Worm (Caenorhabditis elegans) whole organism, L4 larva: ENCODE measurements around the gene T11F9.21.

Source experiments
- D1046.2 ChIP-seq: fragments of 200-800 bp; sonication (Bioruptor generic); IDR thresholded peaks from 2 replicates; pipeline ENCODE4 v1.3.6; 2022; ENCODE audit warnings: missing genetic modification characterization, missing compliant biosample characterization
- F10B5.3 ChIP-seq: sonication (generic microtip); optimal IDR thresholded peaks from 2 replicates; lab custom pipeline; 2016; ENCODE audit warnings: mild to moderate bottlenecking, missing genetic modification characterization, missing compliant biosample characterization
- F26F4.8 ChIP-seq: fragments of 200-800 bp; sonication (Bioruptor generic); conservative IDR thresholded peaks from 2 replicates; pipeline ENCODE4 v1.3.6; 2022; ENCODE audit warnings: missing genetic modification characterization, missing compliant biosample characterization
- R02D3.7 ChIP-seq: fragments of 150-350 bp; sonication (generic microtip); optimal IDR thresholded peaks from 3 replicates; lab custom pipeline; 2014; ENCODE audit warnings: missing biosample characterization, missing genetic modification characterization
- T20F7.1 ChIP-seq: fragments of 200-800 bp; sonication (Bioruptor generic); optimal IDR thresholded peaks from 2 replicates; lab custom pipeline; 2018; ENCODE audit warnings: mild to moderate bottlenecking, missing genetic modification characterization, missing compliant biosample characterization
- T26A8.4 ChIP-seq: fragments of 200-800 bp; sonication (Bioruptor generic); IDR thresholded peaks from 2 replicates; pipeline ENCODE4 v1.3.6; 2022; ENCODE audit warnings: missing genetic modification characterization, missing compliant biosample characterization
- Y48G9A.11 ChIP-seq: fragments of 200-800 bp; sonication (Bioruptor generic); IDR thresholded peaks from 2 replicates; pipeline ENCODE4 v1.3.6; 2022; ENCODE audit warnings: missing genetic modification reagents, missing genetic modification characterization, missing compliant biosample characterization
- Y75B8A.6 ChIP-seq: fragments of 200-800 bp; sonication (Bioruptor generic); IDR thresholded peaks from 2 replicates; pipeline ENCODE4 v1.3.6; 2022; ENCODE audit warnings: missing genetic modification reagents, missing genetic modification characterization, missing compliant biosample characterization
- ZK337.2 ChIP-seq: fragments of 200-800 bp; sonication (Bioruptor generic); IDR thresholded peaks from 2 replicates; pipeline ENCODE4 v1.3.6; 2022; ENCODE audit warnings: missing genetic modification reagents, missing genetic modification characterization, missing compliant biosample characterization
- ama-1 ChIP-seq: fragments of 150-350 bp; optimal IDR thresholded peaks from 2 replicates; lab custom pipeline; 2014; ENCODE audit warnings: inconsistent platforms, mixed read lengths
- arid-1 ChIP-seq: fragments of 200-800 bp; sonication (Bioruptor generic); conservative IDR thresholded peaks from 2 replicates; pipeline ENCODE4 v1.3.6; 2022; ENCODE audit warnings: missing genetic modification reagents, missing genetic modification characterization, missing compliant biosample characterization
- ceh-20 ChIP-seq: fragments of 200-800 bp; sonication (Bioruptor generic); IDR thresholded peaks from 2 replicates; pipeline ENCODE4 v1.3.6; 2022; ENCODE audit warnings: missing genetic modification reagents, missing genetic modification characterization, missing compliant biosample characterization
- ces-1 ChIP-seq: fragments of 150-350 bp; sonication (generic microtip); optimal IDR thresholded peaks from 4 replicates; lab custom pipeline; 2014; ENCODE audit warnings: missing biosample characterization, missing genetic modification reagents, missing genetic modification characterization
- daf-19 ChIP-seq: fragments of 200-800 bp; sonication (Bioruptor generic); conservative IDR thresholded peaks from 2 replicates; pipeline ENCODE4 v1.3.6; 2022; ENCODE audit warnings: missing genetic modification characterization, missing compliant biosample characterization
- dmd-6 ChIP-seq: fragments of 200-800 bp; sonication (Bioruptor generic); IDR thresholded peaks from 2 replicates; pipeline ENCODE4 v1.3.6; 2022; ENCODE audit warnings: missing genetic modification reagents, missing genetic modification characterization, missing compliant biosample characterization
- dmd-9 ChIP-seq: fragments of 200-800 bp; sonication (Bioruptor generic); IDR thresholded peaks from 2 replicates; pipeline ENCODE4 v1.3.6; 2022; ENCODE audit warnings: missing genetic modification reagents, missing genetic modification characterization, missing compliant biosample characterization
- dpl-1 ChIP-seq: fragments of 150-350 bp; optimal IDR thresholded peaks from 2 replicates; lab custom pipeline; 2014; ENCODE audit warnings: missing biosample characterization, missing genetic modification reagents, missing genetic modification characterization
- dve-1 ChIP-seq: sonication (generic microtip); optimal IDR thresholded peaks from 2 replicates; lab custom pipeline; 2017; ENCODE audit warnings: antibody characterized with exemption, mild to moderate bottlenecking, missing genetic modification characterization, missing compliant biosample characterization; ENCODE audit not compliant: insufficient read depth
- gei-8 ChIP-seq: fragments of 200-800 bp; sonication (Bioruptor generic); optimal IDR thresholded peaks from 2 replicates; lab custom pipeline; 2018; ENCODE audit warnings: mild to moderate bottlenecking, missing genetic modification characterization, missing compliant biosample characterization
- hif-1 ChIP-seq, 2 experiments: sonication (generic microtip); optimal IDR thresholded peaks; 2 replicates each; lab custom pipeline; 2016 to 2017; ENCODE audit warnings: missing compliant biosample characterization in 2 of 2, missing genetic modification characterization in 2 of 2, missing genetic modification reagents in 2 of 2, missing genotype in 2 of 2, mild to moderate bottlenecking in 1 of 2
- hmg-1.1 ChIP-seq: fragments of 200-800 bp; sonication (Bioruptor generic); IDR thresholded peaks from 2 replicates; pipeline ENCODE4 v1.3.6; 2022; ENCODE audit warnings: missing genetic modification reagents, missing genetic modification characterization, missing compliant biosample characterization
- lim-7 ChIP-seq: fragments of 200-800 bp; sonication (Bioruptor generic); IDR thresholded peaks from 2 replicates; pipeline ENCODE4 v1.3.6; 2022; ENCODE audit warnings: missing genetic modification characterization, missing compliant biosample characterization
- lin-29 ChIP-seq: fragments of 200-800 bp; sonication (Bioruptor generic); IDR thresholded peaks from 2 replicates; pipeline ENCODE4 v1.3.6; 2022; ENCODE audit warnings: missing genetic modification reagents, missing genetic modification characterization, missing compliant biosample characterization
- lin-38 ChIP-seq: fragments of 200-800 bp; sonication (Bioruptor generic); IDR thresholded peaks from 2 replicates; pipeline ENCODE4 v1.3.6; 2022; ENCODE audit warnings: missing genetic modification reagents, missing genetic modification characterization, missing compliant biosample characterization
- lir-3 ChIP-seq: sonication (generic microtip); optimal IDR thresholded peaks from 2 replicates; lab custom pipeline; 2016; ENCODE audit warnings: mild to moderate bottlenecking, missing genetic modification characterization, missing compliant biosample characterization
- madf-5 ChIP-seq, 2 experiments: fragments of 200-800 bp; sonication (Bioruptor generic); IDR thresholded peaks; 2 replicates each; pipeline ENCODE4 v1.3.6; 2022; ENCODE audit warnings: missing compliant biosample characterization in 2 of 2, missing genetic modification characterization in 2 of 2
- madf-9 ChIP-seq: fragments of 200-800 bp; sonication (Bioruptor generic); conservative IDR thresholded peaks from 2 replicates; pipeline ENCODE4 v1.3.6; 2022; ENCODE audit warnings: missing genetic modification reagents, missing genetic modification characterization, missing compliant biosample characterization
- mdt-29 ChIP-seq: fragments of 200-800 bp; sonication (Bioruptor generic); IDR thresholded peaks from 2 replicates; pipeline ENCODE4 v1.3.6; 2022; ENCODE audit warnings: missing genetic modification reagents, missing genetic modification characterization, missing compliant biosample characterization
- pha-4 ChIP-seq, 2 experiments: fragments of 150-350 bp in 1 of 2; fragments of 200-800 bp in 1 of 2; sonication (Bioruptor generic) in 1 of 2; IDR thresholded peaks in 1 of 2; optimal IDR thresholded peaks in 1 of 2; 2 replicates each; pipeline versions ENCODE4 v1.3.6 to Lab custom; 2014 to 2022; ENCODE audit warnings: missing genetic modification characterization in 2 of 2, missing genetic modification reagents in 2 of 2, missing biosample characterization in 1 of 2, missing compliant biosample characterization in 1 of 2
- rbr-2 ChIP-seq: sonication (generic microtip); optimal IDR thresholded peaks from 2 replicates; lab custom pipeline; 2016; ENCODE audit warnings: missing genotype, missing genetic modification characterization, missing compliant biosample characterization
- saeg-2 ChIP-seq: fragments of 200-800 bp; sonication (Bioruptor generic); IDR thresholded peaks from 2 replicates; pipeline ENCODE4 v1.3.6; 2022; ENCODE audit warnings: missing genetic modification reagents, missing genetic modification characterization, missing compliant biosample characterization
- sdz-12 ChIP-seq: fragments of 200-800 bp; sonication (Bioruptor generic); optimal IDR thresholded peaks from 2 replicates; lab custom pipeline; 2018; ENCODE audit warnings: mild to moderate bottlenecking, missing genetic modification characterization, missing compliant biosample characterization
- set-16 ChIP-seq: fragments of 200-800 bp; sonication (Bioruptor generic); IDR thresholded peaks from 2 replicates; pipeline ENCODE4 v1.3.6; 2022; ENCODE audit warnings: missing genetic modification reagents, missing genetic modification characterization, missing compliant biosample characterization
- skn-1 ChIP-seq: fragments of 150-350 bp; optimal IDR thresholded peaks from 2 replicates; lab custom pipeline; 2014; ENCODE audit warnings: missing biosample characterization, missing genetic modification characterization
- snpc-1.2 ChIP-seq: fragments of 200-800 bp; sonication (Bioruptor generic); IDR thresholded peaks from 2 replicates; pipeline ENCODE4 v1.3.6; 2022; ENCODE audit warnings: missing genetic modification reagents, missing genetic modification characterization, missing compliant biosample characterization
- snpc-4 ChIP-seq: fragments of 150-350 bp; optimal IDR thresholded peaks from 2 replicates; lab custom pipeline; 2014; ENCODE audit warnings: missing biosample characterization, missing genetic modification characterization
- tra-1 ChIP-seq: fragments of 200-800 bp; sonication (Bioruptor generic); IDR thresholded peaks from 2 replicates; pipeline ENCODE4 v1.3.6; 2022; ENCODE audit warnings: missing genetic modification reagents, missing genetic modification characterization, missing compliant biosample characterization
- unc-62 ChIP-seq, 3 experiments: fragments of 150-350 bp in 1 of 3; sonication (generic microtip); optimal IDR thresholded peaks in 2 of 3; peaks in 1 of 3; 1 replicate in 1 of 3; 2 replicates in 2 of 3; lab custom pipeline; 2014 to 2017; ENCODE audit warnings: missing biosample characterization in 3 of 3, missing genetic modification characterization in 3 of 3, missing genetic modification reagents in 3 of 3, missing genotype in 1 of 3
- vab-7 ChIP-seq: fragments of 200-800 bp; sonication (Bioruptor generic); IDR thresholded peaks from 2 replicates; pipeline ENCODE4 v1.3.6; 2022; ENCODE audit warnings: missing genetic modification reagents, missing genetic modification characterization, missing compliant biosample characterization
- ztf-7 ChIP-seq: fragments of 150-350 bp; optimal IDR thresholded peaks from 2 replicates; lab custom pipeline; 2014; ENCODE audit warnings: missing biosample characterization, missing genetic modification characterization

The T11F9.21 gene

ce11 chrV:11536667-11537066 is 44.1 kb downstream of the T11F9.21 start:
- TF ChIP-seq Y48G9A.11 (GFP tag; lab: Robert Waterston, UW): no peak
- TF ChIP-seq lir-3: no peak
- TF ChIP-seq ztf-7 (tag; lab: Kevin White, UChicago): no peak
- no peak for TF ChIP-seq snpc-4
- TF ChIP-seq unc-62 (GFP tag; optimal IDR thresholded peaks at IDR 0.05 in 1 of 2; lab: Kevin White, UChicago): peak in 1 of 2 experiments; percentile 85
- no peak for TF ChIP-seq unc-62 (tag; optimal IDR thresholded peaks at IDR 0.05; lab: Kevin White, UChicago)
- 0 out of 2 replicates have a peak, but pooled peaks have one; percentile 28 for TF ChIP-seq F26F4.8
- 0 out of 2 replicates have a peak, but pooled peaks have one; percentile 19 for TF ChIP-seq Y75B8A.6

ce11 chrV:11539502-11539901 is 46.9 kb downstream of the T11F9.21 start:
- TF ChIP-seq F10B5.3 (tag; lab: Kevin White, UChicago) (no peak), ZK337.2 (GFP tag; lab: Robert Waterston, UW) (no peak), daf-19 (no peak), R02D3.7 (tag; lab: Kevin White, UChicago) (no peak), T20F7.1 (GFP tag; lab: Kevin White, UChicago) (no peak), hif-1 (tag; optimal IDR thresholded peaks at IDR 0.05; lab: Kevin White, UChicago) (no peak), unc-62 (GFP tag; optimal IDR thresholded peaks at IDR 0.05 in 1 of 2; lab: Kevin White, UChicago) (peak in 1 of 2 experiments; percentile 97), unc-62 (tag; optimal IDR thresholded peaks at IDR 0.05; lab: Kevin White, UChicago) (no peak), lin-29 (no peak), skn-1 (tag; lab: Kevin White, UChicago) (peak; percentile 15), dmd-6 (GFP tag; lab: Robert Waterston, UW) (no peak), snpc-1.2 (GFP tag; lab: Robert Waterston, UW) (no peak), ztf-7 (tag; lab: Kevin White, UChicago) (no peak), T26A8.4 (GFP tag; lab: Robert Waterston, UW) (no peak), arid-1 (GFP tag; lab: Robert Waterston, UW) (no peak)

ce11 chrV:11541284-11541683 is 48.7 kb downstream of the T11F9.21 start:
- peak in 1 of 2 experiments; percentile 64 for TF ChIP-seq hif-1 (tag; optimal IDR thresholded peaks at IDR 0.05; lab: Kevin White, UChicago)
- TF ChIP-seq hmg-1.1 (GFP tag; lab: Robert Waterston, UW): 0 out of 2 replicates have a peak, but pooled peaks have one; percentile 33
- peak; percentile 82; the same call in 1 of the 2 replicates for TF ChIP-seq D1046.2 (GFP tag; lab: Robert Waterston, UW)
- no peak for TF ChIP-seq rbr-2 (tag; lab: Kevin White, UChicago)
- no peak for TF ChIP-seq dpl-1 (GFP tag; lab: Kevin White, UChicago)
- TF ChIP-seq arid-1 (GFP tag; lab: Robert Waterston, UW): 0 out of 2 replicates have a peak, but pooled peaks have one; percentile 39
- TF ChIP-seq dmd-9: 0 out of 2 replicates have a peak, but pooled peaks have one; percentile 36
- TF ChIP-seq ama-1: peak; percentile 19
- no peak for TF ChIP-seq dmd-6 (GFP tag; lab: Robert Waterston, UW)
- TF ChIP-seq set-16 (GFP tag; lab: Robert Waterston, UW): no peak
- peak; percentile 42; the same call in 1 of the 2 replicates for TF ChIP-seq ceh-20 (GFP tag; lab: Robert Waterston, UW)
- no peak for TF ChIP-seq dve-1 (tag; lab: Kevin White, UChicago)
- 0 out of 2 replicates have a peak, but pooled peaks have one; percentile 35 for TF ChIP-seq Y48G9A.11 (GFP tag; lab: Robert Waterston, UW)
- no peak for TF ChIP-seq saeg-2 (GFP tag; lab: Robert Waterston, UW)
- 0 out of 2 replicates have a peak, but pooled peaks have one; percentile 9 for TF ChIP-seq tra-1 (GFP tag; lab: Robert Waterston, UW)
- TF ChIP-seq madf-5 (GFP tag; IDR thresholded peaks at IDR 0.05; lab: Robert Waterston, UW): no peak
- TF ChIP-seq pha-4 (GFP tag; IDR thresholded peaks at IDR 0.05; lab: Robert Waterston, UW): 0 out of 2 replicates have a peak, but pooled peaks have one; percentile 44
- no peak for TF ChIP-seq pha-4 (tag; optimal IDR thresholded peaks at IDR 0.05; lab: Kevin White, UChicago)
- 0 out of 2 replicates have a peak, but pooled peaks have one; percentile 53 for TF ChIP-seq madf-9 (GFP tag; lab: Robert Waterston, UW)
- TF ChIP-seq lim-7 (GFP tag; lab: Robert Waterston, UW): peak; percentile 67
- peak; percentile 52 for TF ChIP-seq gei-8
- TF ChIP-seq lin-38: peak; percentile 30; the same call in 1 of the 2 replicates
- 0 out of 2 replicates have a peak, but pooled peaks have one; percentile 6 for TF ChIP-seq snpc-1.2 (GFP tag; lab: Robert Waterston, UW)
- 0 out of 2 replicates have a peak, but pooled peaks have one; percentile 5 for TF ChIP-seq mdt-29 (GFP tag; lab: Robert Waterston, UW)
- no peak for TF ChIP-seq ces-1 (GFP tag; lab: Kevin White, UChicago)
- no peak for TF ChIP-seq sdz-12 (GFP tag; lab: Kevin White, UChicago)
- TF ChIP-seq vab-7 (GFP tag; lab: Robert Waterston, UW): peak; percentile 30; the same call in 1 of the 2 replicates
